Worm (Caenorhabditis elegans): Measurements from ENCODE around the gene str-77.

DNA sequence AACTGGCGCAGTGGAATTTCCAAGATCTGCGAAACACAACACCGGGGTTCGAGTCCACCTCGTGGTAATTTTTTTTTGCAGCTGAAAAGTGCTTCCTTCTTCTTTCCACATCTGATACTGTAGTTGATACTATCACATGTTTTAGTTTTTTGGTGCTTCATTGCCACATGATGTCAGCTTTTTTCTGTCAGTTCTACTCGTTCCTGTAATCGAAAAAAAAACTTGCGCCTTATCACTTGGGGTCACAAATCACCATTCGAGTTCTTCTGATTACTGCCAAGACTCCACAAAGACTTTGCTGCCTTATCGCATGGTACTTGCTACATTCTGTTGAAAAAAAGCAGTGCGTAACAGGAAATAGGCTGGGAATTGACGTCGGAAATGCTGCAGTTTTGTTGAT is 3.0 kb downstream of the str-77 start:
- TF ChIP-seq ztf-29 (GFP tag; IDR thresholded peaks at IDR 0.05) (no peak), T22C8.4 (GFP tag; IDR thresholded peaks at IDR 0.05) (no peak), flt-1 (GFP tag; IDR thresholded peaks at IDR 0.05) (no peak)

All from whole organism, midembryonic.